Worm (Caenorhabditis elegans) whole organism, L1 larva: ENCODE results near the gene mai-2.

ENCODE experiments used
- C16A3.4 ChIP-seq: fragments of 150-350 bp; optimal IDR thresholded peaks from 2 replicates; lab custom pipeline; 2014; ENCODE audit warnings: missing biosample characterization, missing genetic modification characterization
- C34B4.2 ChIP-seq: sonication (generic microtip); optimal IDR thresholded peaks from 2 replicates; lab custom pipeline; 2017; ENCODE audit warnings: mild to moderate bottlenecking, missing genetic modification characterization, missing compliant biosample characterization
- F16B12.6 ChIP-seq: fragments of 150-350 bp; optimal IDR thresholded peaks from 2 replicates; lab custom pipeline; 2014; ENCODE audit warnings: missing biosample characterization, missing genetic modification characterization
- aha-1 ChIP-seq: fragments of 150-350 bp; optimal IDR thresholded peaks from 2 replicates; lab custom pipeline; 2014; ENCODE audit warnings: missing biosample characterization, missing genetic modification characterization
- alr-1 ChIP-seq: fragments of 200-800 bp; sonication (Bioruptor generic); optimal IDR thresholded peaks from 2 replicates; lab custom pipeline; 2018; ENCODE audit warnings: borderline replicate concordance, mild to moderate bottlenecking, missing genetic modification characterization, missing compliant biosample characterization
- aly-2 ChIP-seq: fragments of 150-350 bp; optimal IDR thresholded peaks from 2 replicates; lab custom pipeline; 2014; ENCODE audit warnings: missing biosample characterization, missing genetic modification characterization
- ama-1 ChIP-seq: fragments of 150-350 bp; optimal IDR thresholded peaks from 2 replicates; lab custom pipeline; 2014
- ceh-63 ChIP-seq: fragments of 200-800 bp; sonication (Bioruptor generic); optimal IDR thresholded peaks from 2 replicates; lab custom pipeline; 2018; ENCODE audit warnings: mild to moderate bottlenecking, missing genetic modification characterization, missing compliant biosample characterization
- ceh-8 ChIP-seq: fragments of 200-800 bp; sonication (Bioruptor generic); optimal IDR thresholded peaks from 2 replicates; lab custom pipeline; 2018; ENCODE audit warnings: mild to moderate bottlenecking, missing genetic modification characterization, moderate library complexity, missing compliant biosample characterization
- ceh-82 ChIP-seq, 3 experiments: fragments of 150-350 bp in 1 of 3; sonication (generic microtip) in 2 of 3; optimal IDR thresholded peaks; 2 replicates each; lab custom pipeline; 2014 to 2017; ENCODE audit warnings: missing biosample characterization in 3 of 3, missing genetic modification characterization in 3 of 3
- ceh-88 ChIP-seq: fragments of 200-800 bp; sonication (Bioruptor generic); IDR thresholded peaks from 2 replicates; pipeline ENCODE4 v1.3.6; 2022; ENCODE audit warnings: missing genetic modification characterization, missing compliant biosample characterization
- egl-27 ChIP-seq, 2 experiments: fragments of 150-350 bp in 1 of 2; sonication (generic microtip); optimal IDR thresholded peaks; 3 replicates each; lab custom pipeline; 2017 to 2018; ENCODE audit warnings: missing biosample characterization in 2 of 2, missing genetic modification characterization in 2 of 2, missing genetic modification reagents in 2 of 2
- elt-2 ChIP-seq: sonication (generic microtip); optimal IDR thresholded peaks from 2 replicates; lab custom pipeline; 2016; ENCODE audit warnings: missing genetic modification characterization, mild to moderate bottlenecking, inconsistent platforms, missing compliant biosample characterization, missing genetic modification reagents
- ets-5 ChIP-seq: fragments of 200-800 bp; sonication (Bioruptor generic); IDR thresholded peaks from 2 replicates; pipeline ENCODE4 v1.3.6; 2022; ENCODE audit warnings: missing genetic modification characterization, missing compliant biosample characterization
- fkh-4 ChIP-seq: sonication (generic microtip); optimal IDR thresholded peaks from 2 replicates; lab custom pipeline; 2016; ENCODE audit warnings: missing compliant biosample characterization, missing genetic modification characterization, borderline replicate concordance
- fkh-8 ChIP-seq: sonication (generic microtip); optimal IDR thresholded peaks from 2 replicates; lab custom pipeline; 2016; ENCODE audit warnings: mild to moderate bottlenecking, missing genetic modification characterization, missing compliant biosample characterization
- hlh-17 ChIP-seq: fragments of 200-800 bp; sonication (Bioruptor generic); optimal IDR thresholded peaks from 2 replicates; lab custom pipeline; 2018; ENCODE audit warnings: missing genetic modification characterization, mild to moderate bottlenecking, missing compliant biosample characterization, moderate library complexity, borderline replicate concordance
- irx-1 ChIP-seq: sonication (generic microtip); optimal IDR thresholded peaks from 2 replicates; lab custom pipeline; 2016; ENCODE audit warnings: missing genetic modification characterization, missing compliant biosample characterization
- lin-13 ChIP-seq: fragments of 150-350 bp; optimal IDR thresholded peaks from 2 replicates; lab custom pipeline; 2014; ENCODE audit warnings: missing biosample characterization, missing genetic modification reagents, missing genetic modification characterization
- lin-14 ChIP-seq: fragments of 200-800 bp; sonication (Bioruptor generic); optimal IDR thresholded peaks from 2 replicates; lab custom pipeline; 2018; ENCODE audit warnings: mild to moderate bottlenecking, missing genetic modification characterization, moderate library complexity, missing compliant biosample characterization
- lir-3 ChIP-seq: sonication (generic microtip); optimal IDR thresholded peaks from 2 replicates; lab custom pipeline; 2016; ENCODE audit warnings: mild to moderate bottlenecking, missing genetic modification characterization, moderate library complexity, missing compliant biosample characterization; ENCODE audit not compliant: poor library complexity
- lsy-2 ChIP-seq, 2 experiments: fragments of 150-350 bp; optimal IDR thresholded peaks; 2 replicates each; lab custom pipeline; 2014; ENCODE audit warnings: missing biosample characterization in 2 of 2, missing genetic modification characterization in 2 of 2
- mab-9 ChIP-seq: fragments of 200-800 bp; sonication (Bioruptor generic); IDR thresholded peaks from 2 replicates; pipeline ENCODE4 v1.3.6; 2022; ENCODE audit warnings: missing genetic modification reagents, missing genetic modification characterization, missing compliant biosample characterization
- nhr-12 ChIP-seq: sonication (generic microtip); optimal IDR thresholded peaks from 2 replicates; lab custom pipeline; 2017; ENCODE audit warnings: missing biosample characterization, missing genetic modification characterization
- nhr-19 ChIP-seq: fragments of 200-800 bp; sonication (Bioruptor generic); conservative IDR thresholded peaks from 2 replicates; pipeline ENCODE4 v1.3.6; 2022; ENCODE audit warnings: missing genetic modification characterization, missing compliant biosample characterization
- nhr-71 ChIP-seq: sonication (generic microtip); optimal IDR thresholded peaks from 2 replicates; lab custom pipeline; 2016; ENCODE audit warnings: mild to moderate bottlenecking, missing genetic modification characterization, moderate library complexity, missing compliant biosample characterization
- nhr-77 ChIP-seq: fragments of 150-350 bp; optimal IDR thresholded peaks from 2 replicates; lab custom pipeline; 2014; ENCODE audit warnings: missing biosample characterization, missing genetic modification characterization
- nhr-84 ChIP-seq: sonication (generic microtip); optimal IDR thresholded peaks from 2 replicates; lab custom pipeline; 2017; ENCODE audit warnings: missing biosample characterization, missing genetic modification characterization
- pax-3 ChIP-seq: fragments of 200-800 bp; sonication (Bioruptor generic); optimal IDR thresholded peaks from 2 replicates; lab custom pipeline; 2018; ENCODE audit warnings: mild to moderate bottlenecking, missing genetic modification characterization, moderate library complexity, missing compliant biosample characterization
- pqm-1 ChIP-seq: sonication (generic microtip); optimal IDR thresholded peaks from 3 replicates; lab custom pipeline; 2017; ENCODE audit warnings: missing biosample characterization, missing genetic modification characterization
- rnt-1 ChIP-seq: sonication (generic microtip); optimal IDR thresholded peaks from 2 replicates; lab custom pipeline; 2016; ENCODE audit warnings: mild to moderate bottlenecking, missing genetic modification characterization, moderate library complexity, missing compliant biosample characterization
- snu-23 ChIP-seq: sonication (generic microtip); optimal IDR thresholded peaks from 2 replicates; lab custom pipeline; 2016; ENCODE audit warnings: missing genetic modification characterization, missing compliant biosample characterization
- sox-4 ChIP-seq: sonication (generic microtip); optimal IDR thresholded peaks from 2 replicates; lab custom pipeline; 2016; ENCODE audit warnings: missing genetic modification characterization, missing compliant biosample characterization
- sptf-1 ChIP-seq: fragments of 150-350 bp; optimal IDR thresholded peaks from 2 replicates; lab custom pipeline; 2014; ENCODE audit warnings: missing biosample characterization, missing genetic modification characterization
- sup-37 ChIP-seq: fragments of 200-800 bp; sonication (Bioruptor generic); optimal IDR thresholded peaks from 2 replicates; lab custom pipeline; 2018; ENCODE audit warnings: mild to moderate bottlenecking, missing genetic modification characterization, missing compliant biosample characterization
- swsn-7 ChIP-seq: sonication (generic microtip); optimal IDR thresholded peaks from 2 replicates; lab custom pipeline; 2016; ENCODE audit warnings: missing genetic modification characterization, missing compliant biosample characterization
- tbx-2 ChIP-seq: sonication (generic microtip); optimal IDR thresholded peaks from 2 replicates; lab custom pipeline; 2016; ENCODE audit warnings: missing genetic modification characterization, missing compliant biosample characterization
- tlp-1 ChIP-seq: fragments of 150-350 bp; optimal IDR thresholded peaks from 2 replicates; lab custom pipeline; 2014; ENCODE audit warnings: missing biosample characterization, missing genetic modification characterization
- unc-130 ChIP-seq: fragments of 150-350 bp; optimal IDR thresholded peaks from 2 replicates; lab custom pipeline; 2017; ENCODE audit warnings: missing biosample characterization, missing genetic modification characterization, inconsistent platforms
- unc-30 ChIP-seq: sonication (generic microtip); optimal IDR thresholded peaks from 2 replicates; lab custom pipeline; 2017; ENCODE audit warnings: missing biosample characterization, missing genetic modification characterization
- unc-62 ChIP-seq: fragments of 150-350 bp; optimal IDR thresholded peaks from 2 replicates; lab custom pipeline; 2014; ENCODE audit warnings: missing biosample characterization, missing genetic modification reagents, missing genetic modification characterization
- xbp-1 ChIP-seq: sonication (generic microtip); optimal IDR thresholded peaks from 2 replicates; lab custom pipeline; 2016; ENCODE audit warnings: missing genetic modification characterization, missing compliant biosample characterization
- zag-1 ChIP-seq: fragments of 150-350 bp; optimal IDR thresholded peaks from 2 replicates; lab custom pipeline; 2014; ENCODE audit warnings: missing biosample characterization, missing genetic modification characterization
- ztf-4 ChIP-seq: fragments of 150-350 bp; optimal IDR thresholded peaks from 2 replicates; lab custom pipeline; 2014; ENCODE audit warnings: missing biosample characterization, missing genetic modification characterization

The mai-2 gene

DNA sequence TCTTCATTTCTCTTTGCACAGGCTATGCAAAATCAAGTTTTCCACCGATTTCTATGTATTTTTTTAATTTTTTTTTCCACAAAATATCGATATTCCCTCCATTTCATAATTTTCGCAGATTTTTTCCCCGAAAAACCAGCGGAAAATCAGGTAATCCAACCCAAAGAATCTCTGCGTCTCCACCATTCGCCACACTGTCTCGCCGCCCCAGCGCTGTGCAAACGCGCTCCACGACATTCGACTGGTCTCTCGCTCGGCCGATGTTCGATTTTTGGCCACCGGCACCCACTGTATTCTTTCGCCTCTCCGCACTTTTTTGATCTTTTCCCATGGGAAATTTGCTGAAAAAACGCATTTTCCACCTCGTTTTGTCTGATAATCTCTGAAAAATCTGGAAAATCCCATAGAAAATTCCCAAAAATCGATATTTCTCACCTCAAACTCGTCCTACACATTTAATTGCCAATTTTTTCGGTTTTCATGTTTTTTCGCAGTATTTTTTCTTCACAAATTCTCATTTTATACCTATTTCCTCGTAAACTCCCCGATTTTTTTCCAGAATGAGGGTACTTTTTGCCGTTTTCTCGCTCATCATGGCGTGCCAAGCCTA lies 17.0 kb upstream of the mai-2 start, which contains the start of gene vha-19 (continued):
- TF ChIP-seq sptf-1: no peak
- TF ChIP-seq rnt-1: no peak
- no peak for TF ChIP-seq C34B4.2 (tag; lab: Kevin White, UChicago)
- no peak for TF ChIP-seq nhr-19
- TF ChIP-seq alr-1 (tag; lab: Kevin White, UChicago): no peak
- peak; percentile 25 for TF ChIP-seq xbp-1
- TF ChIP-seq lin-13: no peak
- TF ChIP-seq ets-5 (GFP tag; lab: Robert Waterston, UW): no peak
- no peak for TF ChIP-seq lin-14 (GFP tag; lab: Kevin White, UChicago)
- no peak for TF ChIP-seq fkh-4 (tag; lab: Kevin White, UChicago)
- TF ChIP-seq nhr-77 (tag; lab: Kevin White, UChicago): peak; percentile 18
- no peak for TF ChIP-seq ceh-88 (GFP tag; lab: Robert Waterston, UW)
- TF ChIP-seq nhr-12: no peak
- no peak for TF ChIP-seq ztf-4 (tag; lab: Kevin White, UChicago)
- TF ChIP-seq sox-4 (tag; lab: Kevin White, UChicago): no peak
- TF ChIP-seq lir-3 (tag; lab: Kevin White, UChicago): no peak
- TF ChIP-seq pqm-1: no peak
- TF ChIP-seq pax-3 (tag; lab: Kevin White, UChicago): no peak
- no peak for TF ChIP-seq C16A3.4 (tag; lab: Kevin White, UChicago)
- peak; percentile 65 for TF ChIP-seq snu-23 (GFP tag; lab: Kevin White, UChicago)
- TF ChIP-seq egl-27 (tag; optimal IDR thresholded peaks at IDR 0.05; lab: Kevin White, UChicago): no peak
- no peak for TF ChIP-seq zag-1
- TF ChIP-seq ama-1 (lab: Kevin White, UChicago): no peak
- TF ChIP-seq F16B12.6 (tag; lab: Kevin White, UChicago): peak; percentile 27
- no peak for TF ChIP-seq tlp-1 (tag; lab: Kevin White, UChicago)
- no peak for TF ChIP-seq aha-1 (tag; lab: Kevin White, UChicago)
- TF ChIP-seq hlh-17 (GFP tag; lab: Kevin White, UChicago): no peak
- TF ChIP-seq tbx-2 (tag; lab: Kevin White, UChicago): peak; percentile 6
- TF ChIP-seq unc-30 (tag; lab: Kevin White, UChicago): no peak
- TF ChIP-seq lsy-2 (tag; optimal IDR thresholded peaks at IDR 0.05; lab: Kevin White, UChicago): peak; percentile 7 to 48
- no peak for TF ChIP-seq unc-62 (GFP tag; lab: Kevin White, UChicago)
- no peak for TF ChIP-seq mab-9 (GFP tag; lab: Robert Waterston, UW)
- no peak for TF ChIP-seq irx-1 (tag; lab: Kevin White, UChicago)
- TF ChIP-seq elt-2: no peak
- no peak for TF ChIP-seq ceh-8 (GFP tag; lab: Kevin White, UChicago)
- no peak for TF ChIP-seq aly-2 (tag; lab: Kevin White, UChicago)
- no peak for TF ChIP-seq unc-130 (tag; lab: Kevin White, UChicago)
- TF ChIP-seq nhr-84 (tag; lab: Kevin White, UChicago): no peak
- no peak for TF ChIP-seq ceh-63 (GFP tag; lab: Kevin White, UChicago)
- peak; percentile 44 for TF ChIP-seq nhr-71 (tag; lab: Kevin White, UChicago)
- TF ChIP-seq fkh-8: peak; percentile 1
- TF ChIP-seq ceh-82 (tag; optimal IDR thresholded peaks at IDR 0.05; lab: Kevin White, UChicago): peak in 1 of 3 experiments; percentile 43
- TF ChIP-seq sup-37 (GFP tag; lab: Kevin White, UChicago): no peak
- peak; percentile 23 for TF ChIP-seq swsn-7 (tag; lab: Kevin White, UChicago)
- TF ChIP-seq, all 84 proteins: peak for 17
